Worm (Caenorhabditis elegans) whole organism, young adult: ENCODE measurements around the gene pdzd-8.

Experiments
- B0035.1 ChIP-seq: sonication (generic microtip); optimal IDR thresholded peaks from 2 replicates; lab custom pipeline; 2016; ENCODE audit warnings: missing genetic modification characterization, mild to moderate bottlenecking, missing compliant biosample characterization, missing genotype, missing genetic modification reagents
- F37B4.10 ChIP-seq: fragments of 200-800 bp; sonication (Bioruptor generic); IDR thresholded peaks from 2 replicates; pipeline ENCODE4 v1.3.6; 2022; ENCODE audit warnings: missing genetic modification characterization, missing compliant biosample characterization
- K11D2.4 ChIP-seq: fragments of 200-800 bp; sonication (Bioruptor generic); IDR thresholded peaks from 2 replicates; pipeline ENCODE4 v1.3.6; 2022; ENCODE audit warnings: missing genetic modification reagents, missing genetic modification characterization, missing compliant biosample characterization
- T07F8.4 ChIP-seq: sonication (generic microtip); optimal IDR thresholded peaks from 2 replicates; lab custom pipeline; 2016; ENCODE audit warnings: mild to moderate bottlenecking, missing genetic modification characterization, moderate library complexity, missing compliant biosample characterization
- Y56A3A.18 ChIP-seq: fragments of 200-800 bp; sonication (Bioruptor generic); IDR thresholded peaks from 2 replicates; pipeline ENCODE4 v1.3.6; 2022; ENCODE audit warnings: missing genetic modification reagents, missing genetic modification characterization, missing compliant biosample characterization
- akir-1 ChIP-seq: fragments of 200-800 bp; sonication (Bioruptor generic); optimal IDR thresholded peaks from 2 replicates; lab custom pipeline; 2018; ENCODE audit warnings: mild to moderate bottlenecking, missing genetic modification characterization, moderate library complexity, missing compliant biosample characterization
- ama-1 ChIP-seq, 3 experiments: fragments of 150-350 bp in 1 of 3; sonication (generic microtip) in 2 of 3; optimal IDR thresholded peaks; 2 replicates each; lab custom pipeline; 2014 to 2018; ENCODE audit warnings: missing biosample characterization in 2 of 3, missing genetic modification characterization in 2 of 3, missing genetic modification reagents in 2 of 3
- athp-1 ChIP-seq: sonication (generic microtip); optimal IDR thresholded peaks from 2 replicates; lab custom pipeline; 2017; ENCODE audit warnings: mild to moderate bottlenecking, missing genetic modification characterization, missing compliant biosample characterization
- bed-2 ChIP-seq: fragments of 200-800 bp; sonication (Bioruptor generic); IDR thresholded peaks from 2 replicates; pipeline ENCODE4 v1.3.6; 2022; ENCODE audit warnings: missing genetic modification reagents, missing genetic modification characterization, missing compliant biosample characterization
- ceh-91 ChIP-seq: fragments of 200-800 bp; sonication (Bioruptor generic); IDR thresholded peaks from 2 replicates; pipeline ENCODE4 v1.3.6; 2022; ENCODE audit warnings: missing genetic modification reagents, missing genetic modification characterization, missing compliant biosample characterization
- chd-7 ChIP-seq: sonication (generic microtip); optimal IDR thresholded peaks from 2 replicates; lab custom pipeline; 2016; ENCODE audit warnings: mild to moderate bottlenecking, missing genetic modification characterization, moderate library complexity, missing compliant biosample characterization
- dox-1 ChIP-seq: fragments of 200-800 bp; sonication (Bioruptor generic); IDR thresholded peaks from 2 replicates; pipeline ENCODE4 v1.3.6; 2022; ENCODE audit warnings: missing genetic modification reagents, missing genetic modification characterization, missing compliant biosample characterization
- dpff-1 ChIP-seq: sonication (generic microtip); optimal IDR thresholded peaks from 2 replicates; lab custom pipeline; 2017; ENCODE audit warnings: mild to moderate bottlenecking, missing genetic modification characterization, missing compliant biosample characterization
- egrh-3 ChIP-seq: fragments of 200-800 bp; sonication (Bioruptor generic); IDR thresholded peaks from 2 replicates; pipeline ENCODE4 v1.3.6; 2022; ENCODE audit warnings: missing genetic modification reagents, missing genetic modification characterization, missing compliant biosample characterization
- ekl-4 ChIP-seq: fragments of 200-800 bp; sonication (Bioruptor generic); IDR thresholded peaks from 2 replicates; pipeline ENCODE4 v1.3.6; 2022; ENCODE audit warnings: missing genetic modification reagents, missing genetic modification characterization, missing compliant biosample characterization
- hlh-26 ChIP-seq: fragments of 200-800 bp; sonication (Bioruptor generic); conservative IDR thresholded peaks from 2 replicates; pipeline ENCODE4 v1.3.6; 2022; ENCODE audit warnings: missing genetic modification reagents, missing genetic modification characterization, missing compliant biosample characterization
- let-526 ChIP-seq: fragments of 200-800 bp; sonication (Bioruptor generic); IDR thresholded peaks from 2 replicates; pipeline ENCODE4 v1.3.6; 2022; ENCODE audit warnings: missing genetic modification reagents, missing genetic modification characterization, missing compliant biosample characterization
- lin-35 ChIP-seq, 3 experiments: fragments of 150-350 bp in 2 of 3; sonication (generic microtip) in 1 of 3; optimal IDR thresholded peaks; 2 replicates each; lab custom pipeline; 2014 to 2018; ENCODE audit warnings: missing biosample characterization in 3 of 3, missing genetic modification characterization in 3 of 3, missing genetic modification reagents in 3 of 3
- lin-54 ChIP-seq: fragments of 200-800 bp; sonication (Bioruptor generic); optimal IDR thresholded peaks from 2 replicates; lab custom pipeline; 2018; ENCODE audit warnings: mild to moderate bottlenecking, missing genetic modification characterization, missing compliant biosample characterization
- pbrm-1 ChIP-seq: fragments of 200-800 bp; sonication (Bioruptor generic); IDR thresholded peaks from 2 replicates; pipeline ENCODE4 v1.3.6; 2022; ENCODE audit warnings: missing genetic modification reagents, missing genetic modification characterization, missing compliant biosample characterization
- somi-1 ChIP-seq: fragments of 200-800 bp; sonication (Bioruptor generic); optimal IDR thresholded peaks from 2 replicates; lab custom pipeline; 2018; ENCODE audit warnings: mild to moderate bottlenecking, missing genetic modification characterization, missing compliant biosample characterization
- tbx-9 ChIP-seq: sonication (generic microtip); optimal IDR thresholded peaks from 2 replicates; lab custom pipeline; 2016; ENCODE audit warnings: borderline replicate concordance, missing genetic modification characterization, inconsistent platforms, missing compliant biosample characterization
- zim-3 ChIP-seq: sonication (generic microtip); optimal IDR thresholded peaks from 2 replicates; lab custom pipeline; 2017; ENCODE audit warnings: mild to moderate bottlenecking, missing genetic modification characterization, moderate library complexity, missing compliant biosample characterization
- ztf-22 ChIP-seq: fragments of 200-800 bp; sonication (Bioruptor generic); optimal IDR thresholded peaks from 2 replicates; lab custom pipeline; 2018; ENCODE audit warnings: mild to moderate bottlenecking, missing genetic modification characterization, moderate library complexity, missing compliant biosample characterization

pdzd-8 gene

DNA sequence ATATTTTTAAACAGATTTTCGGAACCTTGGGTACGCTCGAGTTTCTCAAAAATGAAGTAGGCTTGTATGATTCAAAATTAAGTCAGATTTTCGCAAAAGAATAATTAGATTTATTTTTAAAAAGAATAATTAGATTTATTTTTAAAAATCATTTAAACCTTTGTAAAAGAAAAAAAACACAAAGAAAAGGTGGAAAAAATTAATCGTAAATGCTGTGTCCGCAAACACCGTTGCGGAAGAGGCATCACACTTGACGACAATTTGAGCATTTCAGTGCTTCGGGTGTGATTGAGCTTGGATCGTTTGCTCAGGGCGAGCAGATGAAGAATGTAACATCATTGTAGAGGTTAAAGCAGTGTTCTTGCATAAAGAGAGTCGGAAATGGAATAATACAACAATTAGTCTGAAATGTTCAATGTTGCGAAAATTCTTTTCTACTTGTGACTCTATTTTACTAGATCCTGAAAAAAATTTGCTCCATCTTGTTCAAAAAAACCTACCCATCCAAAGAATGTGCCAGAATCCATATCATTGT lies 46.0 kb downstream of the pdzd-8 start:
- TF ChIP-seq tbx-9 (no peak), chd-7 (tag; lab: Kevin White, UChicago) (no peak), Y56A3A.18 (GFP tag; lab: Robert Waterston, UW) (no peak), ceh-91 (GFP tag; lab: Robert Waterston, UW) (no peak), K11D2.4 (GFP tag; lab: Robert Waterston, UW) (no peak), egrh-3 (GFP tag; lab: Robert Waterston, UW) (no peak), pbrm-1 (GFP tag; lab: Robert Waterston, UW) (no peak), F37B4.10 (GFP tag; lab: Robert Waterston, UW) (no peak), bed-2 (GFP tag; lab: Robert Waterston, UW) (no peak)
- TF ChIP-seq, all 124 proteins: peak for 0

DNA sequence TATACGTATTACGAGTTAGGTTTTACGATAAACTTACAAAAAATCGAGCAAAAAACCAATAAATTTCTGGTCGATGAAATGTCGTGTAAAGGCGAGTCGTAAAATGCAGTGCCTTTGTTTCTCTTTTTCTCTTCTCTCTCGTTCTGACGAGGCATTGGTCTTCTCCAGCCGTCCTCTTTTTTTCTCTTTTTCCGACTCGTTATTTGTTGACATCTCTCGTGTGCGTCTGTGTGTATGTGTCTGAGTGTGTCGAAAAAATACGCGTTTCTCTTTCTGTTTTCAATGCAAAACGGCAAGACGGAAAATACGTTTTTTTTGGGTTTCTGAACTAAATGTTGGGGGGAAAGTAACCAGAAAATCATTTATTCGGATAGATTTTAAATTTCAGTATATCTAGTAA lies 57.2 kb downstream of the pdzd-8 start, which contains the start of gene C53D6.6:
Gene C53D6.6 (minus strand): TSS at position 118 of the 400 bp plus-strand sequence.
- TF ChIP-seq athp-1 (tag; lab: Kevin White, UChicago) (no peak), bed-2 (GFP tag; lab: Robert Waterston, UW) (no peak), let-526 (GFP tag; lab: Robert Waterston, UW) (no peak), lin-35 (GFP tag; optimal IDR thresholded peaks at IDR 0.05; lab: Kevin White, UChicago) (no peak), dpff-1 (tag; lab: Kevin White, UChicago) (no peak), lin-54 (GFP tag; lab: Kevin White, UChicago) (no peak), ztf-22 (GFP tag; lab: Kevin White, UChicago) (no peak), zim-3 (tag; lab: Kevin White, UChicago) (no peak), akir-1 (no peak), B0035.1 (tag; lab: Kevin White, UChicago) (no peak), ama-1 (optimal IDR thresholded peaks at IDR 0.05; lab: Kevin White, UChicago) (no peak), ama-1 (GFP tag; optimal IDR thresholded peaks at IDR 0.05; lab: Kevin White, UChicago) (no peak), ekl-4 (GFP tag; lab: Robert Waterston, UW) (no peak), T07F8.4 (tag; lab: Kevin White, UChicago) (no peak), hlh-26 (GFP tag; lab: Robert Waterston, UW) (no peak), somi-1 (GFP tag; lab: Kevin White, UChicago) (no peak), dox-1 (no peak)
- TF ChIP-seq, all 124 proteins: peak for 0
